Worm (Caenorhabditis elegans) whole organism, L4 larva: ENCODE results near the gene eco-1.

Source experiments
- F44E2.7 ChIP-seq: fragments of 200-800 bp; sonication (Bioruptor generic); IDR thresholded peaks from 2 replicates; pipeline ENCODE4 v2.1.2; 2022; ENCODE audit warnings: missing genetic modification characterization, missing compliant biosample characterization
- T26A8.4 ChIP-seq: fragments of 200-800 bp; sonication (Bioruptor generic); IDR thresholded peaks from 2 replicates; pipeline ENCODE4 v1.3.6; 2022; ENCODE audit warnings: missing genetic modification characterization, missing compliant biosample characterization
- Y5F2A.4 ChIP-seq: fragments of 200-800 bp; sonication (Bioruptor generic); optimal IDR thresholded peaks from 2 replicates; lab custom pipeline; 2018; ENCODE audit warnings: mild to moderate bottlenecking, missing genetic modification characterization, missing compliant biosample characterization
- Y75B8A.6 ChIP-seq: fragments of 200-800 bp; sonication (Bioruptor generic); IDR thresholded peaks from 2 replicates; pipeline ENCODE4 v1.3.6; 2022; ENCODE audit warnings: missing genetic modification reagents, missing genetic modification characterization, missing compliant biosample characterization
- ZK337.2 ChIP-seq: fragments of 200-800 bp; sonication (Bioruptor generic); IDR thresholded peaks from 2 replicates; pipeline ENCODE4 v1.3.6; 2022; ENCODE audit warnings: missing genetic modification reagents, missing genetic modification characterization, missing compliant biosample characterization
- aly-2 ChIP-seq: sonication (generic microtip); optimal IDR thresholded peaks from 2 replicates; lab custom pipeline; 2018; ENCODE audit warnings: missing biosample characterization, missing genetic modification characterization
- arid-1 ChIP-seq: fragments of 200-800 bp; sonication (Bioruptor generic); conservative IDR thresholded peaks from 2 replicates; pipeline ENCODE4 v1.3.6; 2022; ENCODE audit warnings: missing genetic modification reagents, missing genetic modification characterization, missing compliant biosample characterization
- ceh-44 ChIP-seq: fragments of 200-800 bp; sonication (Bioruptor generic); IDR thresholded peaks from 2 replicates; pipeline ENCODE4 v1.3.6; 2022; ENCODE audit warnings: missing genetic modification reagents, missing genetic modification characterization, missing compliant biosample characterization
- ceh-82 ChIP-seq: sonication (generic microtip); optimal IDR thresholded peaks from 2 replicates; lab custom pipeline; 2017; ENCODE audit warnings: missing biosample characterization, missing genetic modification characterization
- ctbp-1 ChIP-seq: fragments of 200-800 bp; sonication (Bioruptor generic); IDR thresholded peaks from 2 replicates; pipeline ENCODE4 v1.3.6; 2022; ENCODE audit warnings: missing genetic modification reagents, missing genetic modification characterization, missing compliant biosample characterization
- daf-16 ChIP-seq, 3 experiments: sonication (generic microtip); optimal IDR thresholded peaks; 2 replicates each; lab custom pipeline; 2016 to 2017; ENCODE audit warnings: missing genetic modification characterization in 3 of 3, missing genetic modification reagents in 3 of 3, mild to moderate bottlenecking in 2 of 3, missing compliant biosample characterization in 2 of 3, missing biosample characterization in 1 of 3, moderate library complexity in 1 of 3
- dmd-6 ChIP-seq: fragments of 200-800 bp; sonication (Bioruptor generic); IDR thresholded peaks from 2 replicates; pipeline ENCODE4 v1.3.6; 2022; ENCODE audit warnings: missing genetic modification reagents, missing genetic modification characterization, missing compliant biosample characterization
- duxl-1 ChIP-seq: sonication (generic microtip); optimal IDR thresholded peaks from 2 replicates; lab custom pipeline; 2016; ENCODE audit warnings: mild to moderate bottlenecking, missing genetic modification characterization, moderate library complexity, missing compliant biosample characterization; ENCODE audit not compliant: poor library complexity
- egl-43 ChIP-seq: fragments of 200-800 bp; sonication (Bioruptor generic); IDR thresholded peaks from 2 replicates; pipeline ENCODE4 v1.3.6; 2022; ENCODE audit warnings: missing genetic modification reagents, missing genetic modification characterization, missing compliant biosample characterization
- fos-1 ChIP-seq: fragments of 150-350 bp; optimal IDR thresholded peaks from 2 replicates; lab custom pipeline; 2014; ENCODE audit warnings: missing biosample characterization, missing genetic modification characterization
- gei-8 ChIP-seq: fragments of 200-800 bp; sonication (Bioruptor generic); optimal IDR thresholded peaks from 2 replicates; lab custom pipeline; 2018; ENCODE audit warnings: mild to moderate bottlenecking, missing genetic modification characterization, missing compliant biosample characterization
- hlh-11 ChIP-seq: fragments of 200-800 bp; sonication (Bioruptor generic); optimal IDR thresholded peaks from 2 replicates; lab custom pipeline; 2018; ENCODE audit warnings: mild to moderate bottlenecking, missing genetic modification characterization, missing compliant biosample characterization
- hlh-30 ChIP-seq: sonication (generic microtip); optimal IDR thresholded peaks from 2 replicates; lab custom pipeline; 2017; ENCODE audit warnings: antibody characterized with exemption, mild to moderate bottlenecking, missing genetic modification characterization, missing compliant biosample characterization; ENCODE audit not compliant: insufficient read depth
- jun-1 ChIP-seq: fragments of 150-350 bp; optimal IDR thresholded peaks from 2 replicates; lab custom pipeline; 2014; ENCODE audit warnings: missing biosample characterization, missing genetic modification reagents, missing genetic modification characterization
- lin-15B ChIP-seq: fragments of 150-350 bp; sonication (generic microtip); optimal IDR thresholded peaks from 3 replicates; lab custom pipeline; 2014; ENCODE audit warnings: missing biosample characterization, missing genetic modification characterization
- lin-29 ChIP-seq: fragments of 200-800 bp; sonication (Bioruptor generic); IDR thresholded peaks from 2 replicates; pipeline ENCODE4 v1.3.6; 2022; ENCODE audit warnings: missing genetic modification reagents, missing genetic modification characterization, missing compliant biosample characterization
- lin-38 ChIP-seq: fragments of 200-800 bp; sonication (Bioruptor generic); IDR thresholded peaks from 2 replicates; pipeline ENCODE4 v1.3.6; 2022; ENCODE audit warnings: missing genetic modification reagents, missing genetic modification characterization, missing compliant biosample characterization
- lsy-2 ChIP-seq, 2 experiments: fragments of 150-350 bp in 1 of 2; sonication (generic microtip) in 1 of 2; optimal IDR thresholded peaks; 2 replicates each; lab custom pipeline; 2014 to 2017; ENCODE audit warnings: missing biosample characterization in 2 of 2, missing genetic modification characterization in 2 of 2
- madf-5 ChIP-seq, 2 experiments: fragments of 200-800 bp; sonication (Bioruptor generic); IDR thresholded peaks; 2 replicates each; pipeline ENCODE4 v1.3.6; 2022; ENCODE audit warnings: missing compliant biosample characterization in 2 of 2, missing genetic modification characterization in 2 of 2
- mdt-29 ChIP-seq: fragments of 200-800 bp; sonication (Bioruptor generic); IDR thresholded peaks from 2 replicates; pipeline ENCODE4 v1.3.6; 2022; ENCODE audit warnings: missing genetic modification reagents, missing genetic modification characterization, missing compliant biosample characterization
- mep-1 ChIP-seq: fragments of 150-350 bp; sonication (generic microtip); optimal IDR thresholded peaks from 3 replicates; lab custom pipeline; 2014; ENCODE audit warnings: missing biosample characterization, missing genetic modification characterization
- mxl-2 ChIP-seq: fragments of 200-800 bp; sonication (Bioruptor generic); conservative IDR thresholded peaks from 2 replicates; pipeline ENCODE4 v1.3.6; 2022; ENCODE audit warnings: missing genetic modification reagents, missing genetic modification characterization, missing compliant biosample characterization
- nhr-10 ChIP-seq: fragments of 150-350 bp; optimal IDR thresholded peaks from 2 replicates; lab custom pipeline; 2014; ENCODE audit warnings: missing biosample characterization, missing genetic modification characterization
- nhr-111 ChIP-seq: fragments of 200-800 bp; sonication (Bioruptor generic); optimal IDR thresholded peaks from 2 replicates; lab custom pipeline; 2018; ENCODE audit warnings: mild to moderate bottlenecking, missing genetic modification characterization, missing compliant biosample characterization
- nhr-42 ChIP-seq: fragments of 200-800 bp; sonication (Bioruptor generic); IDR thresholded peaks from 2 replicates; pipeline ENCODE4 v1.3.6; 2022; ENCODE audit warnings: missing genetic modification characterization, missing compliant biosample characterization
- pqm-1 ChIP-seq: sonication (generic microtip); optimal IDR thresholded peaks from 2 replicates; lab custom pipeline; 2017; ENCODE audit warnings: missing biosample characterization, missing genetic modification characterization
- saeg-2 ChIP-seq: fragments of 200-800 bp; sonication (Bioruptor generic); IDR thresholded peaks from 2 replicates; pipeline ENCODE4 v1.3.6; 2022; ENCODE audit warnings: missing genetic modification reagents, missing genetic modification characterization, missing compliant biosample characterization
- set-16 ChIP-seq: fragments of 200-800 bp; sonication (Bioruptor generic); IDR thresholded peaks from 2 replicates; pipeline ENCODE4 v1.3.6; 2022; ENCODE audit warnings: missing genetic modification reagents, missing genetic modification characterization, missing compliant biosample characterization
- spr-3 ChIP-seq: fragments of 200-800 bp; sonication (Bioruptor generic); optimal IDR thresholded peaks from 2 replicates; lab custom pipeline; 2018; ENCODE audit warnings: mild to moderate bottlenecking, missing genetic modification characterization, missing compliant biosample characterization
- tra-1 ChIP-seq: fragments of 200-800 bp; sonication (Bioruptor generic); IDR thresholded peaks from 2 replicates; pipeline ENCODE4 v1.3.6; 2022; ENCODE audit warnings: missing genetic modification reagents, missing genetic modification characterization, missing compliant biosample characterization
- unc-62 ChIP-seq, 3 experiments: fragments of 150-350 bp in 1 of 3; sonication (generic microtip); optimal IDR thresholded peaks in 2 of 3; peaks in 1 of 3; 1 replicate in 1 of 3; 2 replicates in 2 of 3; lab custom pipeline; 2014 to 2017; ENCODE audit warnings: missing biosample characterization in 3 of 3, missing genetic modification characterization in 3 of 3, missing genetic modification reagents in 3 of 3, missing genotype in 1 of 3
- vab-7 ChIP-seq: fragments of 200-800 bp; sonication (Bioruptor generic); IDR thresholded peaks from 2 replicates; pipeline ENCODE4 v1.3.6; 2022; ENCODE audit warnings: missing genetic modification reagents, missing genetic modification characterization, missing compliant biosample characterization
- zfp-3 ChIP-seq: fragments of 200-800 bp; sonication (Bioruptor generic); conservative IDR thresholded peaks from 2 replicates; pipeline ENCODE4 v1.3.6; 2022; ENCODE audit warnings: missing genetic modification reagents, missing genetic modification characterization, missing compliant biosample characterization
- ztf-7 ChIP-seq: fragments of 150-350 bp; optimal IDR thresholded peaks from 2 replicates; lab custom pipeline; 2014; ENCODE audit warnings: missing biosample characterization, missing genetic modification characterization

The eco-1 gene

DNA sequence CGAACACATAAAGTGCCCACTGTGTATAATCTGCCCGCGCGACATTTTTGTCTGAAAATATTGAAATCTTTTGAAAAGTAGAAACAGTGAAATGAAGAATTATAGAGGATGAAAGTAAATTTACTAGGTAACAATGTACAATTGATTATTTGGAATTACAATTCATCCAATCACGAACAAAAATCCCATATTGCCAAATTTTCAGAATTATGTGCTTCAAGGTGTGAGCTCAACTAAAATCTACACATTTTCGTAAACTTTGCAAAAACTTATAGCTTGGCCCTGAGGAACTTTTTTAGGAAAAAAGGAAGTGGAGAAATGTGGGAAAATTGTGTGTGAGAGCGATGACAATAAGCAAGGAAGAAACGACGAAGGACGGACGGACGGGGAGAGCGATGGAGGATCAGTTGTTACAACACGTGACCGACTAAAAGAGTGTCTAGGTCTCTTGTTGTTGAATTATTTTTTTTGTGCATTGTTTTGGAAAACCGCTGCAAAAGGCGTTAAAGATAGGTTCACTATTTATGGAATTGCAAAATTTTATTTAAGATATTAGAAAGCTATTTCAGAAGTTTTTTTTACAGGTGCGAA is 15.9 kb upstream of the eco-1 start, which contains the start of gene mml-1:
TSS of gene mml-1 (minus strand) at position 51 of the 591 bp plus-strand sequence.
- TF ChIP-seq lin-38 (GFP tag; lab: Robert Waterston, UW) (0 out of 2 replicates have a peak, but pooled peaks have one; percentile 11), T26A8.4 (GFP tag; lab: Robert Waterston, UW) (peak; percentile 20; the same call in 1 of the 2 replicates), dmd-6 (GFP tag; lab: Robert Waterston, UW) (peak; percentile 12; the same call in 1 of the 2 replicates), hlh-11 (tag; lab: Kevin White, UChicago) (peak; percentile 37), lsy-2 (tag; optimal IDR thresholded peaks at IDR 0.05; lab: Kevin White, UChicago) (peak in 1 of 2 experiments; percentile 15), nhr-111 (GFP tag; lab: Kevin White, UChicago) (no peak), hlh-30 (tag; lab: Kevin White, UChicago) (peak; percentile 87), tra-1 (GFP tag; lab: Robert Waterston, UW) (no peak), mep-1 (peak; percentile 9), arid-1 (no peak), daf-16 (GFP tag; optimal IDR thresholded peaks at IDR 0.05; lab: Kevin White, UChicago) (no peak), daf-16 (tag; optimal IDR thresholded peaks at IDR 0.05; lab: Kevin White, UChicago) (peak; percentile 3), zfp-3 (GFP tag; lab: Robert Waterston, UW) (0 out of 2 replicates have a peak, but pooled peaks have one; percentile 11), unc-62 (GFP tag; optimal IDR thresholded peaks at IDR 0.05 in 1 of 2; lab: Kevin White, UChicago) (peak in 1 of 2 experiments; percentile 24), unc-62 (tag; optimal IDR thresholded peaks at IDR 0.05; lab: Kevin White, UChicago) (no peak)

- TF ChIP-seq nhr-111 (GFP tag; lab: Kevin White, UChicago) (no peak), egl-43 (GFP tag; lab: Robert Waterston, UW) (0 out of 2 replicates have a peak, but pooled peaks have one; percentile 22), nhr-42 (GFP tag; lab: Robert Waterston, UW) (0 out of 2 replicates have a peak, but pooled peaks have one; percentile 37), gei-8 (GFP tag; lab: Kevin White, UChicago) (no peak), ctbp-1 (GFP tag; lab: Robert Waterston, UW) (0 out of 2 replicates have a peak, but pooled peaks have one; percentile 19), arid-1 (0 out of 2 replicates have a peak, but pooled peaks have one; percentile 14), T26A8.4 (GFP tag; lab: Robert Waterston, UW) (peak; percentile 90)
These were observed 15.0 kb upstream of the eco-1 start for ce11 chrIII:7373802-7374435.

DNA sequence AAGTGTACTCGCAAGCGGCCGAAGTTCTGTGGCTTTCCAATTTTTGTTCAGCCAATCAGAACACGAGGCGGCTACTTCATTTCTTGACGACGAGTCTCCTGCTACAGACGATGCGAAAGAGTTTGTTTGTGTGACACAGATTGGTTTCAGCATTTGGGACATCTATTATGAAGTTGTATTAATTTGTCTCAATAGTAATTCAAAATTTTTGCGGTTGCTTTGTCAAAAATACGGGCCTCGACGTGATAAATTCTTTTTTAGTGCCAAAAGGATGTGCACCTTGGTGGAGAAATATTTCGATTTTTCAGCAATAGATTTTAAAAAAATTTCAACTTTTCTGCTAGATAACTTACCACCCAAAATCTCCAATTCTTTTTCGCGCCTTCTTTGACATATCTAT is 11.7 kb upstream of the eco-1 start:
- TF ChIP-seq jun-1 (tag; lab: Kevin White, UChicago) (no peak), lin-15B (tag; lab: Kevin White, UChicago) (no peak), set-16 (GFP tag; lab: Robert Waterston, UW) (no peak), lin-29 (GFP tag; lab: Robert Waterston, UW) (no peak), Y75B8A.6 (GFP tag; lab: Robert Waterston, UW) (no peak), F44E2.7 (no peak), unc-62 (GFP tag; optimal IDR thresholded peaks at IDR 0.05 in 1 of 2; lab: Kevin White, UChicago) (peak in 1 of 2 experiments; percentile 98), unc-62 (tag; optimal IDR thresholded peaks at IDR 0.05; lab: Kevin White, UChicago) (no peak), spr-3 (no peak)

DNA sequence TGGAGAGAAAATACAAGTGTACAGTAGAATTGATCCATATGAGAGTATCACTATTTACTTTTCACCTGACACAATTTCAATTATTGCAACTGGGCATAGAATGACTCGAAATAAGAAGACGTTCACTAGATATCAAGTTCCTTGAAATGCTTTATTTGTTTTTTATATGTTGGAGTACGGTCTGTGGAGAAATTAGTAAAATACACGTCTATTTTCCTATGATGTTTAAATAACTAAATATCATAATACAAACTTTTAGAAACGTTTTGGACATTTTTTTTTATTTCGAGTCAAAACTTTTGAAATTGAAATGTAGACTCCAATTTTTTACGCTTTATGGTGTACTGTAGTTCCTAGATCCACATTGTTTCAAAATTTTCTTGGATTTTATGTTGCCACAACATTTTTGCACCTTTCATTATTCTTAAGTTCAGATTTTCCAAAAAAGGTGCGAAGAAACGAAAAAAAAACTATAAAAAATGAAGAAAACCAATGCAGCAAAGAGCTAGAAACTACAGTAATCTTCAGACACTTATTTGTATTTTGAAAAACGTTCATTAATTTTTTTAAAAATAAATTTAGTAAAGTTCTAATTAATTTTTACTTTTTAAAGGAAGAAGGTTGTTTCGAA is 10.6 kb upstream of the eco-1 start:
- no peak for TF ChIP-seq arid-1
- TF ChIP-seq saeg-2, result no peak
- no peak for TF ChIP-seq mdt-29
- no peak for TF ChIP-seq ceh-44 (GFP tag; lab: Robert Waterston, UW)
- TF ChIP-seq T26A8.4 (GFP tag; lab: Robert Waterston, UW), result peak; percentile 81; the same call in 1 of the 2 replicates
- no peak for TF ChIP-seq ceh-82 (tag; lab: Kevin White, UChicago)
- TF ChIP-seq vab-7 (GFP tag; lab: Robert Waterston, UW), result no peak
- no peak for TF ChIP-seq mxl-2 (GFP tag; lab: Robert Waterston, UW)
- no peak for TF ChIP-seq ztf-7 (tag; lab: Kevin White, UChicago)
- no peak for TF ChIP-seq nhr-42 (GFP tag; lab: Robert Waterston, UW)
- TF ChIP-seq fos-1 (tag; lab: Kevin White, UChicago), result no peak
- no peak for TF ChIP-seq Y5F2A.4 (GFP tag; lab: Kevin White, UChicago)
- TF ChIP-seq ZK337.2 (GFP tag; lab: Robert Waterston, UW), result no peak
- TF ChIP-seq egl-43 (GFP tag; lab: Robert Waterston, UW), result no peak
- no peak for TF ChIP-seq aly-2 (tag; lab: Kevin White, UChicago)
- TF ChIP-seq duxl-1 (tag; lab: Kevin White, UChicago), result peak; percentile 47
- TF ChIP-seq nhr-10 (tag; lab: Kevin White, UChicago), result no peak
- no peak for TF ChIP-seq pqm-1 (tag; lab: Kevin White, UChicago)
- TF ChIP-seq madf-5 (GFP tag; IDR thresholded peaks at IDR 0.05; lab: Robert Waterston, UW), result no peak
- peak; percentile 34 for TF ChIP-seq gei-8 (GFP tag; lab: Kevin White, UChicago)
